ENCODE assay signal across 1 fruit fly cellular context in the genomic region with DNA sequence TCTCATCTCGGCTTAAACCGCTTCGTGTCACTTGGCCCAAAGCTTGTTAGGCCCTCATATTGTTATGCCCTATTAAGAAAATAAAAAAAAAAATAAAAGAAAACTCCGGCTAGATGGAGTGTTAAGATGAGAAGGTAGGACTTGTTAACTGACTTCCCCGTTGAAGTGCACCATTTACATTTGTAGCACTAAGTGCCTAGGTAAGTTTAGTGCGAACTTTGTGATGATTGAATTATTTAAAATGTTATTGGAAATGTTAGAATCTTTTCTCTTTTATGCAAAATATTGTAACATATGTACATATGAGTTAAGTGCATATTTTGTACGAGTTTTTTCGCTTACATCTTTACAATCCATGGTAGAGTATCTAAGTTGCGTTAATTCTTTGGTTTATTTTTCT.
TF ChIP-seq lines count a peak whose summit lies in the region.

No protein-coding gene starts in this region.

TF ChIP-seq in whole organism, embryonic, 481 proteins besides CTCF, POLR2A, EP300 and RAD21 (continued from another document):
- no peak for TF ChIP-seq cad (GFP tag; optimal IDR thresholded peaks at IDR 0.05; lab: Kevin White, UChicago)
- no peak for TF ChIP-seq CG13775 (GFP tag; optimal IDR thresholded peaks at IDR 0.05; lab: Kevin White, UChicago)
- no peak for TF ChIP-seq CG8478 (optimal IDR thresholded peaks at IDR 0.05; lab: Kevin White, UChicago)
- peak; percentile 3 for TF ChIP-seq sens (GFP tag; lab: Kevin White, UChicago)
- no peak for TF ChIP-seq CG12942 (GFP tag; optimal IDR thresholded peaks at IDR 0.05; lab: Kevin White, UChicago)
- TF ChIP-seq Ets65A (GFP tag; lab: Kevin White, UChicago), result peak; percentile 55
- no peak for TF ChIP-seq Mrtf (GFP tag; IDR thresholded peaks at IDR 0.05; lab: Robert Waterston, UW)
- no peak for TF ChIP-seq NK7.1 (GFP tag; optimal IDR thresholded peaks at IDR 0.05; lab: Kevin White, UChicago)
- no peak for TF ChIP-seq fd102C (GFP tag; optimal IDR thresholded peaks at IDR 0.05; lab: Kevin White, UChicago)
- TF ChIP-seq Dfd (GFP tag; optimal IDR thresholded peaks at IDR 0.05; lab: Kevin White, UChicago), result no peak
- TF ChIP-seq Camta (GFP tag; optimal IDR thresholded peaks at IDR 0.05; lab: Kevin White, UChicago), result no peak
- TF ChIP-seq CG11504 (tag; optimal IDR thresholded peaks at IDR 0.05; lab: Kevin White, UChicago), result peak; percentile 26
- TF ChIP-seq ERR (GFP tag; optimal IDR thresholded peaks at IDR 0.05; lab: Kevin White, UChicago), result no peak
- no peak for TF ChIP-seq ttk (GFP tag; IDR thresholded peaks at IDR 0.05; lab: Robert Waterston, UW)
- TF ChIP-seq Doc3 (GFP tag; IDR thresholded peaks at IDR 0.05; lab: Robert Waterston, UW; ENCODE audit: partially characterized antibody), result no peak
- TF ChIP-seq Hr51 (GFP tag; optimal IDR thresholded peaks at IDR 0.05; lab: Kevin White, UChicago), result peak in 1 of 2 experiments; percentile 50
- TF ChIP-seq CG5245 (GFP tag; optimal IDR thresholded peaks at IDR 0.05; lab: Kevin White, UChicago), result no peak
- no peak for TF ChIP-seq CG12155 (GFP tag; optimal IDR thresholded peaks at IDR 0.05; lab: Kevin White, UChicago)
- peak; percentile 18 for TF ChIP-seq CG30403 (GFP tag; optimal IDR thresholded peaks at IDR 0.05; lab: Kevin White, UChicago)
- no peak for TF ChIP-seq CG11085 (GFP tag; IDR thresholded peaks at IDR 0.05; lab: Robert Waterston, UW)
- TF ChIP-seq CG11560 (tag; IDR thresholded peaks at IDR 0.05; lab: Robert Waterston, UW), result no peak
- TF ChIP-seq dmrt99B (tag; optimal IDR thresholded peaks at IDR 0.05; lab: Kevin White, UChicago), result peak; percentile 12
- TF ChIP-seq Sox102F (GFP tag; optimal IDR thresholded peaks at IDR 0.05; lab: Kevin White, UChicago), result peak; percentile 36
- TF ChIP-seq CG18011 (GFP tag; optimal IDR thresholded peaks at IDR 0.05; lab: Kevin White, UChicago), result no peak
- TF ChIP-seq nerfin-2 (GFP tag; IDR thresholded peaks at IDR 0.05; lab: Robert Waterston, UW; ENCODE audit: partially characterized antibody), result no peak
- no peak for TF ChIP-seq Aef1 (GFP tag; IDR thresholded peaks at IDR 0.05; lab: Robert Waterston, UW)
- TF ChIP-seq CoRest (tag; optimal IDR thresholded peaks at IDR 0.05; lab: Kevin White, UChicago), result peak; percentile 39
- TF ChIP-seq CG2678 (tag; optimal IDR thresholded peaks at IDR 0.05; lab: Kevin White, UChicago), result peak; percentile 19
- peak in 1 of 2 experiments; percentile 57 for TF ChIP-seq eve (GFP tag; optimal IDR thresholded peaks at IDR 0.05; lab: Kevin White, UChicago)
- no peak for TF ChIP-seq TFAM (GFP tag; optimal IDR thresholded peaks at IDR 0.05; lab: Kevin White, UChicago)
TF ChIP-seq in whole organism, embryonic: peak in this region for 18.
